Worm (Caenorhabditis elegans) whole organism, young adult: ENCODE measurements around the gene E04F6.4.
A peak's percentile ranks its signal among the peaks of the same experiment; 100 is the strongest.

Source experiments
- B0019.2 ChIP-seq: fragments of 200-800 bp; sonication (Bioruptor generic); conservative IDR thresholded peaks from 2 replicates; pipeline ENCODE4 v1.3.6; 2022; ENCODE audit warnings: missing genetic modification reagents, missing genetic modification characterization, missing compliant biosample characterization
- B0261.1 ChIP-seq: sonication (generic microtip); optimal IDR thresholded peaks from 2 replicates; lab custom pipeline; 2016; ENCODE audit warnings: mild to moderate bottlenecking, missing genetic modification characterization, moderate library complexity, missing compliant biosample characterization
- B0336.3 ChIP-seq: fragments of 200-800 bp; sonication (Bioruptor generic); IDR thresholded peaks from 2 replicates; pipeline ENCODE4 v1.3.6; 2022; ENCODE audit warnings: missing genetic modification characterization, missing compliant biosample characterization
- D2030.7 ChIP-seq: fragments of 200-800 bp; sonication (Bioruptor generic); IDR thresholded peaks from 2 replicates; pipeline ENCODE4 v1.3.6; 2022; ENCODE audit warnings: missing genetic modification reagents, missing genetic modification characterization, missing compliant biosample characterization
- F49E8.2 ChIP-seq: sonication (generic microtip); optimal IDR thresholded peaks from 3 replicates; lab custom pipeline; 2017; ENCODE audit warnings: missing genetic modification characterization, mild to moderate bottlenecking, missing compliant biosample characterization, antibody characterized with exemption, moderate library complexity; ENCODE audit not compliant: insufficient read depth
- F57C9.4 ChIP-seq: sonication (generic microtip); optimal IDR thresholded peaks from 2 replicates; lab custom pipeline; 2017; ENCODE audit warnings: mild to moderate bottlenecking, missing genetic modification characterization, missing compliant biosample characterization
- T07F8.4 ChIP-seq: sonication (generic microtip); optimal IDR thresholded peaks from 2 replicates; lab custom pipeline; 2016; ENCODE audit warnings: mild to moderate bottlenecking, missing genetic modification characterization, moderate library complexity, missing compliant biosample characterization
- Y56A3A.18 ChIP-seq: fragments of 200-800 bp; sonication (Bioruptor generic); IDR thresholded peaks from 2 replicates; pipeline ENCODE4 v1.3.6; 2022; ENCODE audit warnings: missing genetic modification reagents, missing genetic modification characterization, missing compliant biosample characterization
- Y67H2A.10 ChIP-seq: fragments of 200-800 bp; sonication (Bioruptor generic); conservative IDR thresholded peaks from 2 replicates; pipeline ENCODE4 v1.3.6; 2022; ENCODE audit warnings: missing genetic modification reagents, missing genetic modification characterization, missing compliant biosample characterization
- Y79H2A.3 ChIP-seq: fragments of 200-800 bp; sonication (Bioruptor generic); conservative IDR thresholded peaks from 2 replicates; pipeline ENCODE4 v1.3.6; 2022; ENCODE audit warnings: missing genetic modification reagents, missing genetic modification characterization, missing compliant biosample characterization
- ZK185.1 ChIP-seq: sonication (generic microtip); optimal IDR thresholded peaks from 2 replicates; lab custom pipeline; 2016; ENCODE audit warnings: mild to moderate bottlenecking, missing genetic modification characterization, missing compliant biosample characterization; ENCODE audit not compliant: poor library complexity, severe bottlenecking
- aptf-3 ChIP-seq: fragments of 200-800 bp; sonication (Bioruptor generic); IDR thresholded peaks from 2 replicates; pipeline ENCODE4 v1.3.6; 2022; ENCODE audit warnings: missing genetic modification characterization, missing compliant biosample characterization
- atf-7 ChIP-seq: sonication (generic microtip); optimal IDR thresholded peaks from 2 replicates; lab custom pipeline; 2017; ENCODE audit warnings: mild to moderate bottlenecking, missing genetic modification characterization, missing compliant biosample characterization
- bed-2 ChIP-seq: fragments of 200-800 bp; sonication (Bioruptor generic); IDR thresholded peaks from 2 replicates; pipeline ENCODE4 v1.3.6; 2022; ENCODE audit warnings: missing genetic modification reagents, missing genetic modification characterization, missing compliant biosample characterization
- ccch-3 ChIP-seq: fragments of 200-800 bp; sonication (Bioruptor generic); optimal IDR thresholded peaks from 2 replicates; lab custom pipeline; 2018; ENCODE audit warnings: mild to moderate bottlenecking, missing genetic modification characterization, missing compliant biosample characterization
- cebp-1 ChIP-seq, 2 experiments: fragments of 200-800 bp in 1 of 2; sonication (Bioruptor generic) in 1 of 2; sonication (generic microtip) in 1 of 2; IDR thresholded peaks in 1 of 2; optimal IDR thresholded peaks in 1 of 2; 2 replicates each; pipeline versions ENCODE4 v1.3.6 to Lab custom; 2017 to 2022; ENCODE audit warnings: missing compliant biosample characterization in 2 of 2, missing genetic modification characterization in 2 of 2, mild to moderate bottlenecking in 1 of 2, missing genetic modification reagents in 1 of 2, moderate library complexity in 1 of 2
- ceh-91 ChIP-seq: fragments of 200-800 bp; sonication (Bioruptor generic); IDR thresholded peaks from 2 replicates; pipeline ENCODE4 v1.3.6; 2022; ENCODE audit warnings: missing genetic modification reagents, missing genetic modification characterization, missing compliant biosample characterization
- die-1 ChIP-seq: sonication (generic microtip); optimal IDR thresholded peaks from 2 replicates; lab custom pipeline; 2016; ENCODE audit warnings: missing genotype, mild to moderate bottlenecking, missing genetic modification characterization, missing compliant biosample characterization
- fkh-3 ChIP-seq: sonication (generic microtip); optimal IDR thresholded peaks from 2 replicates; lab custom pipeline; 2016; ENCODE audit warnings: mild to moderate bottlenecking, missing genetic modification characterization, missing compliant biosample characterization
- him-1 ChIP-seq: sonication (generic microtip); optimal IDR thresholded peaks from 2 replicates; lab custom pipeline; 2016; ENCODE audit warnings: missing genotype, missing genetic modification reagents, missing genetic modification characterization, missing compliant biosample characterization
- hmg-1.2 ChIP-seq: fragments of 200-800 bp; sonication (Bioruptor generic); IDR thresholded peaks from 2 replicates; pipeline ENCODE4 v1.3.6; 2022; ENCODE audit warnings: missing genetic modification reagents, missing genetic modification characterization, missing compliant biosample characterization
- lin-26 ChIP-seq: fragments of 200-800 bp; sonication (Bioruptor generic); IDR thresholded peaks from 2 replicates; pipeline ENCODE4 v1.3.6; 2022; ENCODE audit warnings: missing genetic modification reagents, missing genetic modification characterization, missing compliant biosample characterization
- lin-54 ChIP-seq: fragments of 200-800 bp; sonication (Bioruptor generic); optimal IDR thresholded peaks from 2 replicates; lab custom pipeline; 2018; ENCODE audit warnings: mild to moderate bottlenecking, missing genetic modification characterization, missing compliant biosample characterization
- lsl-1 ChIP-seq: fragments of 200-800 bp; sonication (Bioruptor generic); optimal IDR thresholded peaks from 2 replicates; lab custom pipeline; 2018; ENCODE audit warnings: mild to moderate bottlenecking, missing genetic modification characterization, moderate library complexity, missing compliant biosample characterization
- lsy-27 ChIP-seq: sonication (generic microtip); optimal IDR thresholded peaks from 2 replicates; lab custom pipeline; 2017; ENCODE audit warnings: missing genetic modification characterization, mild to moderate bottlenecking, missing compliant biosample characterization, antibody characterized with exemption, missing genotype, borderline replicate concordance; ENCODE audit not compliant: insufficient read depth
- madf-8 ChIP-seq: fragments of 200-800 bp; sonication (Bioruptor generic); conservative IDR thresholded peaks from 2 replicates; pipeline ENCODE4 v1.3.6; 2022; ENCODE audit warnings: missing genetic modification reagents, missing genetic modification characterization, missing compliant biosample characterization
- mel-28 ChIP-seq: sonication (generic microtip); optimal IDR thresholded peaks from 2 replicates; lab custom pipeline; 2016; ENCODE audit warnings: borderline replicate concordance, mild to moderate bottlenecking, missing genetic modification characterization, missing compliant biosample characterization
- mes-4 ChIP-seq: sonication (generic microtip); optimal IDR thresholded peaks from 2 replicates; lab custom pipeline; 2016; ENCODE audit warnings: missing genotype, missing genetic modification characterization, missing compliant biosample characterization
- nhr-179 ChIP-seq: sonication (generic microtip); optimal IDR thresholded peaks from 2 replicates; lab custom pipeline; 2016; ENCODE audit warnings: mild to moderate bottlenecking, missing genetic modification characterization, missing compliant biosample characterization
- pbrm-1 ChIP-seq: fragments of 200-800 bp; sonication (Bioruptor generic); IDR thresholded peaks from 2 replicates; pipeline ENCODE4 v1.3.6; 2022; ENCODE audit warnings: missing genetic modification reagents, missing genetic modification characterization, missing compliant biosample characterization
- repo-1 ChIP-seq: sonication (generic microtip); optimal IDR thresholded peaks from 2 replicates; lab custom pipeline; 2017; ENCODE audit warnings: mild to moderate bottlenecking, missing genetic modification characterization, missing compliant biosample characterization
- rpc-1 ChIP-seq, 2 experiments: fragments of 150-350 bp in 1 of 2; sonication (generic microtip) in 1 of 2; optimal IDR thresholded peaks; 2 replicates each; lab custom pipeline; 2014 to 2018; ENCODE audit warnings: missing biosample characterization in 1 of 2, missing genetic modification characterization in 1 of 2, missing genetic modification reagents in 1 of 2, missing genotype in 1 of 2
- snpc-1.1 ChIP-seq: sonication (generic microtip); optimal IDR thresholded peaks from 2 replicates; lab custom pipeline; 2017; ENCODE audit warnings: missing genetic modification characterization, mild to moderate bottlenecking, missing compliant biosample characterization, antibody characterized with exemption, moderate library complexity, missing genotype, missing genetic modification reagents; ENCODE audit not compliant: insufficient read depth
- snpc-3.4 ChIP-seq: sonication (generic microtip); optimal IDR thresholded peaks from 2 replicates; lab custom pipeline; 2017; ENCODE audit warnings: missing genetic modification characterization, mild to moderate bottlenecking, missing compliant biosample characterization, antibody characterized with exemption, moderate library complexity, missing genotype, missing genetic modification reagents
- snpc-4 ChIP-seq, 5 experiments: fragments of 150-350 bp in 1 of 5; sonication (generic microtip) in 4 of 5; optimal IDR thresholded peaks; 2 replicates each; lab custom pipeline; 2014 to 2018; ENCODE audit warnings: missing genetic modification characterization in 5 of 5, missing biosample characterization in 3 of 5, antibody characterized with exemption in 2 of 5, mild to moderate bottlenecking in 2 of 5, missing compliant biosample characterization in 2 of 5, missing genotype in 2 of 5, moderate library complexity in 2 of 5, missing genetic modification reagents in 1 of 5
- tbp1 ChIP-seq: fragments of 200-800 bp; sonication (Bioruptor generic); optimal IDR thresholded peaks from 2 replicates; lab custom pipeline; 2018; ENCODE audit warnings: mild to moderate bottlenecking, missing genetic modification characterization, missing compliant biosample characterization
- tbx-9 ChIP-seq: sonication (generic microtip); optimal IDR thresholded peaks from 2 replicates; lab custom pipeline; 2016; ENCODE audit warnings: borderline replicate concordance, missing genetic modification characterization, inconsistent platforms, missing compliant biosample characterization
- xnd-1 ChIP-seq: sonication (generic microtip); optimal IDR thresholded peaks from 2 replicates; lab custom pipeline; 2016; ENCODE audit warnings: missing genotype, missing genetic modification reagents, missing genetic modification characterization, missing compliant biosample characterization
- ztf-6 ChIP-seq: fragments of 200-800 bp; sonication (Bioruptor generic); IDR thresholded peaks from 2 replicates; pipeline ENCODE4 v1.3.6; 2022; ENCODE audit warnings: missing genetic modification reagents, missing genetic modification characterization, missing compliant biosample characterization

The E04F6.4 gene

DNA sequence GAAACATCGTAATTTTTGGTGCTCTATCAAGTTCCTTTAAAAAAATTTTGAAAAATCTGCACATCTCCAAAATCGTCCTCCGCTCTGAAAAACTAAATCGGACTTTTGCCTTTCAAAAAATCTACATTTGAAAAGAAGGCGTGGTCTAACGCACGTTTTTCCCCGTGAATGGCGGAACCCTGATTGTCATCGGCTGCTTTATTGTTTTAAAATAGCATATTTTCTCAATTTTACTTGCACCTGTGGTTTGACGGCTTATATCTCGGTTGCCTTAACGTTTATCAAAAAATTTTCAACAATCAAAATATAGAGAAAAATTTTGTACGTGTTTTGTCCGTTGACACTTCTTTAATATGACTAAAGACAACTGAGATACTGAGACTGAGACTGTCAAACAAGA, 42.7 kb downstream of the E04F6.4 start:
- peak; percentile 35 for TF ChIP-seq him-1 (tag; lab: Kevin White, UChicago)
- no peak for TF ChIP-seq madf-8 (GFP tag; lab: Robert Waterston, UW)
- no peak for TF ChIP-seq cebp-1 (GFP tag; IDR thresholded peaks at IDR 0.05; lab: Robert Waterston, UW)
- no peak for TF ChIP-seq cebp-1 (tag; optimal IDR thresholded peaks at IDR 0.05; lab: Kevin White, UChicago)
- no peak for TF ChIP-seq ztf-6
- no peak for TF ChIP-seq B0019.2 (GFP tag; lab: Robert Waterston, UW)
- no peak for TF ChIP-seq lsy-27 (tag; lab: Kevin White, UChicago)
- TF ChIP-seq xnd-1 (tag; lab: Kevin White, UChicago): no peak
- TF ChIP-seq Y56A3A.18 (GFP tag; lab: Robert Waterston, UW): no peak
- peak; percentile 89 for TF ChIP-seq snpc-1.1 (tag; lab: Kevin White, UChicago)
- TF ChIP-seq die-1 (tag; lab: Kevin White, UChicago): no peak
- no peak for TF ChIP-seq lsl-1
- TF ChIP-seq Y79H2A.3 (GFP tag; lab: Robert Waterston, UW): no peak
- TF ChIP-seq B0336.3 (GFP tag; lab: Robert Waterston, UW): no peak
- no peak for TF ChIP-seq F49E8.2 (tag; lab: Kevin White, UChicago)
- no peak for TF ChIP-seq lin-26 (GFP tag; lab: Robert Waterston, UW)
- TF ChIP-seq snpc-3.4 (tag; lab: Kevin White, UChicago): peak; percentile 15
- no peak for TF ChIP-seq T07F8.4 (tag; lab: Kevin White, UChicago)
- TF ChIP-seq rpc-1 (optimal IDR thresholded peaks at IDR 0.05; lab: Kevin White, UChicago): no peak
- TF ChIP-seq rpc-1 (tag; optimal IDR thresholded peaks at IDR 0.05; lab: Kevin White, UChicago): peak; percentile 25
- TF ChIP-seq hmg-1.2: peak; percentile 76
- no peak for TF ChIP-seq ZK185.1 (tag; lab: Kevin White, UChicago)
- TF ChIP-seq mel-28 (tag; lab: Kevin White, UChicago): no peak
- no peak for TF ChIP-seq ccch-3 (GFP tag; lab: Kevin White, UChicago)
- no peak for TF ChIP-seq fkh-3 (tag; lab: Kevin White, UChicago)
- TF ChIP-seq tbp1: peak; percentile 68
- no peak for TF ChIP-seq bed-2 (GFP tag; lab: Robert Waterston, UW)
- TF ChIP-seq Y67H2A.10 (GFP tag; lab: Robert Waterston, UW): no peak
- TF ChIP-seq D2030.7: 0 out of 2 replicates have a peak, but pooled peaks have one; percentile 21
- no peak for TF ChIP-seq nhr-179 (tag; lab: Kevin White, UChicago)
- TF ChIP-seq B0261.1 (tag; lab: Kevin White, UChicago): no peak
- no peak for TF ChIP-seq lin-54
- no peak for TF ChIP-seq ceh-91 (GFP tag; lab: Robert Waterston, UW)
- TF ChIP-seq snpc-4 (GFP tag; optimal IDR thresholded peaks at IDR 0.05; lab: Kevin White, UChicago): peak; percentile 81
- TF ChIP-seq snpc-4 (tag; optimal IDR thresholded peaks at IDR 0.05; lab: Kevin White, UChicago): peak; percentile 90 to 93 (median 91)
- TF ChIP-seq F57C9.4 (tag; lab: Kevin White, UChicago): no peak
- no peak for TF ChIP-seq pbrm-1 (GFP tag; lab: Robert Waterston, UW)
- no peak for TF ChIP-seq tbx-9 (tag; lab: Kevin White, UChicago)
- no peak for TF ChIP-seq aptf-3 (GFP tag; lab: Robert Waterston, UW)
- no peak for TF ChIP-seq mes-4 (tag; lab: Kevin White, UChicago)
- TF ChIP-seq atf-7 (tag; lab: Kevin White, UChicago): no peak
- TF ChIP-seq repo-1: no peak
